Worm (Caenorhabditis elegans): ENCODE measurements around the gene rpl-2.
A peak's percentile ranks its signal among the peaks of the same experiment; 100 is the strongest.

Gene rpl-2

DNA sequence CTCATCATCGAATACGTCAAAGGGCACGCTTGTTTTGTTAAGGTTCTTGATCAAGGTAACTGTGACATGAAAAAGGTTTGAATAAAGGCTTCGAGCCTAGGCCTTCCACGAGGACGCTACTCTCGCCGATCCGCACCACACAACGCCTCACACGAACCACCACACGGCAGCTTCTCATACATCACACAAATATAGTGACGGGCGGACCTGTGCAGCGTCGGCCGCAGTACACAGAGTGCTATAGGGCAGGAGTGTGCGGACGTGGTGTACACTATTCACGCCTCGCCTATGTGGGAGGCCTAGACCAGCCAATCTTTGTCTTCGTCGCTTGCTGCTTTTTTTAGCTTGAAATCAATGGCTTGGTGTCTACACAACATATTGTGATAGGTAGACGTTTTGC is 23.9 kb upstream of the rpl-2 start (continued):
- peak; percentile 98 for TF ChIP-seq snpc-4 (tag; optimal IDR thresholded peaks at IDR 0.05)
- no peak for TF ChIP-seq nhr-85 (tag)
- TF ChIP-seq pag-3 (tag; optimal IDR thresholded peaks at IDR 0.05; ENCODE audit: borderline replicate concordance, insufficient read depth): no peak
- TF ChIP-seq egl-27 (tag; optimal IDR thresholded peaks at IDR 0.05): no peak

- peak; percentile 10 for TF ChIP-seq pag-3 (tag; optimal IDR thresholded peaks at IDR 0.05; ENCODE audit: borderline replicate concordance, insufficient read depth)
- no peak for TF ChIP-seq hpl-2 (GFP tag; optimal IDR thresholded peaks at IDR 0.05)
- TF ChIP-seq nhr-237 (tag; optimal IDR thresholded peaks at IDR 0.05): no peak
- TF ChIP-seq mab-9 (GFP tag; IDR thresholded peaks at IDR 0.05): no peak
- TF ChIP-seq blmp-1 (tag; optimal IDR thresholded peaks at IDR 0.05): no peak
- TF ChIP-seq efl-1 (optimal IDR thresholded peaks at IDR 0.05): no peak
- no peak for TF ChIP-seq efl-1 (GFP tag; optimal IDR thresholded peaks at IDR 0.05 in 1 of 2)
- TF ChIP-seq hlh-4 (tag; optimal IDR thresholded peaks at IDR 0.05): no peak
- no peak for TF ChIP-seq elt-3 (tag; optimal IDR thresholded peaks at IDR 0.05)
- TF ChIP-seq skn-1 (tag; optimal IDR thresholded peaks at IDR 0.05): no peak
- TF ChIP-seq nhr-76 (tag; optimal IDR thresholded peaks at IDR 0.05): no peak
- TF ChIP-seq zag-1 (tag; optimal IDR thresholded peaks at IDR 0.05): no peak
- no peak for TF ChIP-seq sup-37 (GFP tag; optimal IDR thresholded peaks at IDR 0.05)
- no peak for TF ChIP-seq lin-14 (GFP tag; optimal IDR thresholded peaks at IDR 0.05)
- TF ChIP-seq ceh-90 (tag; optimal IDR thresholded peaks at IDR 0.05): no peak
- TF ChIP-seq lin-15B (tag; optimal IDR thresholded peaks at IDR 0.05): no peak
- peak; percentile 44 for TF ChIP-seq dsc-1 (tag; optimal IDR thresholded peaks at IDR 0.05)
- no peak for TF ChIP-seq ets-5 (GFP tag; IDR thresholded peaks at IDR 0.05)
- peak in 1 of 3 experiments; percentile 8 for TF ChIP-seq ceh-82 (tag; optimal IDR thresholded peaks at IDR 0.05)
- TF ChIP-seq sox-4 (tag; optimal IDR thresholded peaks at IDR 0.05): no peak
- TF ChIP-seq zip-4 (GFP tag; optimal IDR thresholded peaks at IDR 0.05): no peak
- no peak for TF ChIP-seq alr-1 (tag; optimal IDR thresholded peaks at IDR 0.05; ENCODE audit: borderline replicate concordance)
- no peak for TF ChIP-seq C04F5.9 (tag; optimal IDR thresholded peaks at IDR 0.05)
These were observed 22.3 kb upstream of the rpl-2 start for ce11 chrV:20457155-20457554.

- no peak for TF ChIP-seq elt-3 (tag; optimal IDR thresholded peaks at IDR 0.05)
- TF ChIP-seq lin-14 (GFP tag; optimal IDR thresholded peaks at IDR 0.05): no peak
- TF ChIP-seq efl-1 (optimal IDR thresholded peaks at IDR 0.05): no peak
- TF ChIP-seq efl-1 (GFP tag; optimal IDR thresholded peaks at IDR 0.05 in 1 of 2): no peak
- TF ChIP-seq fkh-8 (tag; optimal IDR thresholded peaks at IDR 0.05): no peak
- TF ChIP-seq aha-1 (tag; optimal IDR thresholded peaks at IDR 0.05): no peak
- no peak for TF ChIP-seq aly-2 (tag; optimal IDR thresholded peaks at IDR 0.05)
- no peak for TF ChIP-seq lin-15B (tag; optimal IDR thresholded peaks at IDR 0.05)
- TF ChIP-seq C34B4.2 (tag; optimal IDR thresholded peaks at IDR 0.05): no peak
- TF ChIP-seq irx-1 (tag; optimal IDR thresholded peaks at IDR 0.05): no peak
- no peak for TF ChIP-seq dpl-1 (GFP tag; optimal IDR thresholded peaks at IDR 0.05)
- no peak for TF ChIP-seq nhr-47 (tag; optimal IDR thresholded peaks at IDR 0.05)
- TF ChIP-seq nhr-28 (tag; optimal IDR thresholded peaks at IDR 0.05): no peak
- no peak for TF ChIP-seq unc-130 (tag; optimal IDR thresholded peaks at IDR 0.05)
- no peak for TF ChIP-seq C04F5.9 (tag; optimal IDR thresholded peaks at IDR 0.05)
- no peak for TF ChIP-seq zag-1 (tag; optimal IDR thresholded peaks at IDR 0.05)
These were observed 18.7 kb upstream of the rpl-2 start, which contains the start of gene B0250.18 for ce11 chrV:20460808-20461207. Gene B0250.18 (minus strand): TSS chrV:20460908.

- TF ChIP-seq lin-39 (tag; optimal IDR thresholded peaks at IDR 0.05) (no peak), fkh-10 (GFP tag; optimal IDR thresholded peaks at IDR 0.05) (no peak), fkh-4 (tag; optimal IDR thresholded peaks at IDR 0.05; ENCODE audit: borderline replicate concordance) (no peak), irx-1 (tag; optimal IDR thresholded peaks at IDR 0.05) (no peak), zag-1 (tag; optimal IDR thresholded peaks at IDR 0.05) (no peak), C04F5.9 (tag; optimal IDR thresholded peaks at IDR 0.05) (no peak), unc-62 (GFP tag; optimal IDR thresholded peaks at IDR 0.05) (no peak), unc-130 (tag; optimal IDR thresholded peaks at IDR 0.05) (no peak), mep-1 (tag; optimal IDR thresholded peaks at IDR 0.05) (no peak), lin-15B (tag; optimal IDR thresholded peaks at IDR 0.05) (no peak)
These were observed 14.7 kb upstream of the rpl-2 start for ce11 chrV:20464778-20465177.
